Worm (Caenorhabditis elegans) whole organism, L2 larva: ENCODE data around the gene ZK84.5.

ENCODE experiments used
- C34F6.9 ChIP-seq: fragments of 150-350 bp; optimal IDR thresholded peaks from 2 replicates; lab custom pipeline; 2014; ENCODE audit warnings: missing biosample characterization, missing genetic modification characterization
- F13H6.1 ChIP-seq: sonication (generic microtip); optimal IDR thresholded peaks from 2 replicates; lab custom pipeline; 2016; ENCODE audit warnings: missing genetic modification characterization, missing compliant biosample characterization
- Y55F3AM.14 ChIP-seq: fragments of 200-800 bp; sonication (Bioruptor generic); optimal IDR thresholded peaks from 2 replicates; lab custom pipeline; 2018; ENCODE audit warnings: mild to moderate bottlenecking, missing genetic modification characterization, missing compliant biosample characterization
- aly-2 ChIP-seq: fragments of 150-350 bp; optimal IDR thresholded peaks from 2 replicates; lab custom pipeline; 2014; ENCODE audit warnings: missing biosample characterization, missing genetic modification characterization
- ama-1 ChIP-seq: fragments of 150-350 bp; optimal IDR thresholded peaks from 2 replicates; lab custom pipeline; 2018; ENCODE audit warnings: inconsistent platforms
- blmp-1 ChIP-seq: sonication (generic microtip); optimal IDR thresholded peaks from 2 replicates; lab custom pipeline; 2017; ENCODE audit warnings: missing genetic modification characterization, mild to moderate bottlenecking, missing compliant biosample characterization, antibody characterized with exemption, moderate library complexity; ENCODE audit not compliant: insufficient read depth
- ceh-16 ChIP-seq: fragments of 150-350 bp; optimal IDR thresholded peaks from 2 replicates; lab custom pipeline; 2014; ENCODE audit warnings: missing biosample characterization, missing genetic modification characterization
- ceh-82 ChIP-seq: fragments of 150-350 bp; optimal IDR thresholded peaks from 2 replicates; lab custom pipeline; 2014; ENCODE audit warnings: missing biosample characterization, missing genetic modification characterization
- crh-2 ChIP-seq: sonication (generic microtip); optimal IDR thresholded peaks from 2 replicates; lab custom pipeline; 2017; ENCODE audit warnings: missing biosample characterization, missing genetic modification characterization
- dmd-4 ChIP-seq: sonication (generic microtip); optimal IDR thresholded peaks from 2 replicates; lab custom pipeline; 2017; ENCODE audit warnings: missing biosample characterization, missing genetic modification characterization
- egl-27 ChIP-seq: sonication (generic microtip); optimal IDR thresholded peaks from 3 replicates; lab custom pipeline; 2017; ENCODE audit warnings: missing biosample characterization, missing genetic modification reagents, missing genetic modification characterization
- elt-1 ChIP-seq: fragments of 150-350 bp; optimal IDR thresholded peaks from 2 replicates; lab custom pipeline; 2014; ENCODE audit warnings: missing biosample characterization, missing genetic modification characterization
- elt-3 ChIP-seq: sonication (generic microtip); optimal IDR thresholded peaks from 2 replicates; lab custom pipeline; 2017; ENCODE audit warnings: missing biosample characterization, missing genetic modification characterization
- fos-1 ChIP-seq: fragments of 150-350 bp; optimal IDR thresholded peaks from 2 replicates; lab custom pipeline; 2014; ENCODE audit warnings: missing biosample characterization, missing genetic modification characterization
- gmeb-1 ChIP-seq: fragments of 150-350 bp; optimal IDR thresholded peaks from 2 replicates; lab custom pipeline; 2014; ENCODE audit warnings: missing biosample characterization, missing genetic modification characterization
- lin-11 ChIP-seq: fragments of 150-350 bp; sonication (generic microtip); optimal IDR thresholded peaks from 2 replicates; lab custom pipeline; 2014; ENCODE audit warnings: missing biosample characterization, missing genetic modification characterization, inconsistent platforms, mixed read lengths
- lin-13 ChIP-seq: fragments of 150-350 bp; optimal IDR thresholded peaks from 2 replicates; lab custom pipeline; 2014; ENCODE audit warnings: missing biosample characterization, missing genetic modification reagents, missing genetic modification characterization
- lin-39 ChIP-seq: fragments of 150-350 bp; optimal IDR thresholded peaks from 2 replicates; lab custom pipeline; 2014; ENCODE audit warnings: missing biosample characterization, missing genetic modification reagents, missing genetic modification characterization
- lsy-2 ChIP-seq, 2 experiments: fragments of 150-350 bp in 1 of 2; sonication (generic microtip) in 1 of 2; optimal IDR thresholded peaks; 2 replicates each; lab custom pipeline; 2014 to 2017; ENCODE audit warnings: missing biosample characterization in 2 of 2, missing genetic modification characterization in 2 of 2
- mab-5 ChIP-seq: fragments of 150-350 bp; optimal IDR thresholded peaks from 2 replicates; lab custom pipeline; 2014; ENCODE audit warnings: missing biosample characterization, missing genetic modification characterization
- mbf-1 ChIP-seq: sonication (generic microtip); optimal IDR thresholded peaks from 2 replicates; lab custom pipeline; 2017; ENCODE audit warnings: missing biosample characterization, missing genetic modification characterization
- mdl-1 ChIP-seq, 2 experiments: fragments of 150-350 bp in 1 of 2; sonication (generic microtip) in 1 of 2; optimal IDR thresholded peaks; 2 replicates each; lab custom pipeline; 2017; ENCODE audit warnings: missing biosample characterization in 2 of 2, missing genetic modification characterization in 2 of 2
- nhr-10 ChIP-seq: sonication (generic microtip); optimal IDR thresholded peaks from 2 replicates; lab custom pipeline; 2017; ENCODE audit warnings: missing biosample characterization, missing genetic modification characterization
- nhr-11 ChIP-seq: fragments of 150-350 bp; optimal IDR thresholded peaks from 2 replicates; lab custom pipeline; 2014; ENCODE audit warnings: missing biosample characterization, missing genetic modification characterization
- nhr-12 ChIP-seq: fragments of 150-350 bp; optimal IDR thresholded peaks from 2 replicates; lab custom pipeline; 2014; ENCODE audit warnings: missing biosample characterization, missing genetic modification characterization
- nhr-129 ChIP-seq: fragments of 150-350 bp; optimal IDR thresholded peaks from 2 replicates; lab custom pipeline; 2014; ENCODE audit warnings: missing biosample characterization, missing genetic modification characterization
- nhr-21 ChIP-seq: fragments of 150-350 bp; optimal IDR thresholded peaks from 2 replicates; lab custom pipeline; 2014; ENCODE audit warnings: missing biosample characterization, missing genetic modification characterization
- nhr-23 ChIP-seq: fragments of 150-350 bp; optimal IDR thresholded peaks from 2 replicates; lab custom pipeline; 2014; ENCODE audit warnings: missing biosample characterization, missing genetic modification reagents, missing genetic modification characterization
- nhr-237 ChIP-seq: fragments of 150-350 bp; optimal IDR thresholded peaks from 2 replicates; lab custom pipeline; 2014; ENCODE audit warnings: missing biosample characterization, missing genetic modification characterization
- nhr-25 ChIP-seq: fragments of 150-350 bp; sonication (generic microtip); optimal IDR thresholded peaks from 3 replicates; lab custom pipeline; 2014; ENCODE audit warnings: missing biosample characterization, missing genetic modification characterization
- nhr-6 ChIP-seq: fragments of 150-350 bp; optimal IDR thresholded peaks from 2 replicates; lab custom pipeline; 2014; ENCODE audit warnings: missing biosample characterization, missing genetic modification characterization
- nhr-77 ChIP-seq: fragments of 150-350 bp; optimal IDR thresholded peaks from 2 replicates; lab custom pipeline; 2014; ENCODE audit warnings: missing biosample characterization, missing genetic modification characterization
- peb-1 ChIP-seq: fragments of 150-350 bp; optimal IDR thresholded peaks from 2 replicates; lab custom pipeline; 2014; ENCODE audit warnings: missing biosample characterization, missing genetic modification characterization
- sem-4 ChIP-seq: fragments of 150-350 bp; optimal IDR thresholded peaks from 2 replicates; lab custom pipeline; 2014; ENCODE audit warnings: missing biosample characterization, missing genetic modification reagents, missing genetic modification characterization
- skn-1 ChIP-seq: sonication (generic microtip); optimal IDR thresholded peaks from 2 replicates; lab custom pipeline; 2017; ENCODE audit warnings: missing biosample characterization, missing genetic modification characterization
- sma-3 ChIP-seq: sonication (generic microtip); optimal IDR thresholded peaks from 2 replicates; lab custom pipeline; 2016; ENCODE audit warnings: missing genetic modification reagents, missing genetic modification characterization, missing compliant biosample characterization
- sma-9 ChIP-seq, 2 experiments: fragments of 150-350 bp in 1 of 2; sonication (generic microtip) in 1 of 2; optimal IDR thresholded peaks; 2 replicates each; lab custom pipeline; 2014 to 2016; ENCODE audit warnings: missing genetic modification characterization in 2 of 2, mild to moderate bottlenecking in 1 of 2, missing biosample characterization in 1 of 2, missing compliant biosample characterization in 1 of 2, missing genetic modification reagents in 1 of 2, moderate library complexity in 1 of 2
- snpc-4 ChIP-seq: fragments of 150-350 bp; optimal IDR thresholded peaks from 2 replicates; lab custom pipeline; 2014; ENCODE audit warnings: missing biosample characterization, missing genetic modification characterization
- unc-55 ChIP-seq: fragments of 150-350 bp; sonication (generic microtip); optimal IDR thresholded peaks from 3 replicates; lab custom pipeline; 2014; ENCODE audit warnings: missing biosample characterization, missing genetic modification reagents, missing genetic modification characterization
- unc-62 ChIP-seq: fragments of 150-350 bp; optimal IDR thresholded peaks from 2 replicates; lab custom pipeline; 2014; ENCODE audit warnings: missing biosample characterization, missing genetic modification reagents, missing genetic modification characterization
- zag-1 ChIP-seq: fragments of 150-350 bp; optimal IDR thresholded peaks from 2 replicates; lab custom pipeline; 2014; ENCODE audit warnings: missing biosample characterization, missing genetic modification characterization
- ztf-1 ChIP-seq: fragments of 200-800 bp; sonication (Bioruptor generic); conservative IDR thresholded peaks from 2 replicates; pipeline ENCODE4 v1.3.6; 2022; ENCODE audit warnings: missing genetic modification characterization, missing compliant biosample characterization
- ztf-11 ChIP-seq: sonication (generic microtip); optimal IDR thresholded peaks from 2 replicates; lab custom pipeline; 2017; ENCODE audit warnings: missing biosample characterization, missing genetic modification characterization
- ztf-4 ChIP-seq: fragments of 150-350 bp; optimal IDR thresholded peaks from 2 replicates; lab custom pipeline; 2014; ENCODE audit warnings: missing biosample characterization, missing genetic modification characterization

Gene ZK84.5

DNA sequence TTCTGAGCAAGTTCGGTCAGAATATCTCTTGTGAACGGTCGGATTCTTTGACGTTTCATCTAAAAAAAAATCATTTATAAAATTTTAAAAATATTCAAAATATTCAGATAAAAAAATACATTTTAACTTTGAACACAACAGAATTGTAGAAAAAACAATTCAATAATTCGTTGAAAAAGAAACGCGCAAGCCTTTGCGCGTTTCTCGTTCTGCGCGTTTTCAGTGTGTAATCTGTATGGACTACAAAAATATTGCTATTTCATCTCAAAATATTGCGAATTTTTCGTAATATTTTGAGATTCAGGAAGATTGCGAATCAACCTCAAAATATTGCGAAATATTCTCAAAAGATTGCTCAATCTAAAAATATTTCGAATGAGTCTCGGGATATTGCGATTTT, 39.6 kb upstream of the ZK84.5 start, which contains the start of gene R12C12.7:
R12C12.7 (minus strand) TSS at position 59 of the 400 bp plus-strand sequence.
- TF ChIP-seq unc-55 (GFP tag; lab: Kevin White, UChicago) (peak; percentile 19), sem-4 (tag; lab: Kevin White, UChicago) (no peak), elt-3 (tag; lab: Kevin White, UChicago) (no peak), snpc-4 (tag; lab: Kevin White, UChicago) (no peak), ceh-16 (tag; lab: Kevin White, UChicago) (no peak)

DNA sequence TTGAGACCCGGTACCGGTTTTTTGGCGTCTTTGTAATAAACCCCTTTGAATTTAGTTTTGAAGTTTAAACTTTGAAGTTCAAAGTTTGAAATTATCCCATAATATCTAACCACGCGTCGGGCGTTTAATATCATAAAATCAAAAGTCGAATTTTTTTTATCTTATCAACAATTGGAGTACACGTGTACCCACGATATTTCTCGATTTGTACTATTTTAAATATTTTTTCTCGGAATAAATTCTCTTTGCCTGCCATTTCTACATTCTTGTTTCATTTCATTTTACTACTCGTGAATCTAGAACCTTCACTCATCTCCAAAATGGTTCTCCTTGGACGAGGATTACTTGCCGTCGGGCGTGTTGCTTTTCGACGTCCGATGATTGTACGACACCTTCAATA, 33.8 kb upstream of the ZK84.5 start, which contains the start of gene gldc-1:
gldc-1 (plus strand) TSS at position 301 of the 400 bp plus-strand sequence.
- TF ChIP-seq sma-9 (GFP tag; optimal IDR thresholded peaks at IDR 0.05; lab: Kevin White, UChicago) (peak; percentile 51), sma-9 (tag; optimal IDR thresholded peaks at IDR 0.05; lab: Kevin White, UChicago) (no peak), fos-1 (tag; lab: Kevin White, UChicago) (peak; percentile 33), crh-2 (peak; percentile 11), nhr-237 (tag; lab: Kevin White, UChicago) (no peak)

DNA sequence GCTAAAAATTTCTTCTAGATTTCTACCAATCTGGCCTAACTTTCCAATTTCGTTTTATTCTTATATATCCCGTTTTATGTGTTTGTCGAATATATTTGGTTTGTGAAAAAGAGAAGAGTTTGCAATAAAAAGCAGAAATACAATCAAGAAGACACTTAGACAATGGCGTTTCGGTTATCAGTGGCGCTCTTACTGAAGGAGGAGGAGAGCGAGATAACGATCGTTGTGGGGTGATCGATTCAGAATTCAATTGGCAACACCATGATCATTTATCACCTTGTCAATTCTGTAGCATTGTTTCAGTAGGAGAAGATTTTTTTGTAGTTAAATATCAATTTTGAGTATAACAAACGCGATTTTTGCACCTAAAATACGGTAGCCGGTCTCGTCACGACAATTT, 33.2 kb upstream of the ZK84.5 start:
- TF ChIP-seq lsy-2 (tag; optimal IDR thresholded peaks at IDR 0.05; lab: Kevin White, UChicago) (no peak), sma-9 (GFP tag; optimal IDR thresholded peaks at IDR 0.05; lab: Kevin White, UChicago) (peak; percentile 59), sma-9 (tag; optimal IDR thresholded peaks at IDR 0.05; lab: Kevin White, UChicago) (no peak), fos-1 (tag; lab: Kevin White, UChicago) (peak; percentile 57), sma-3 (GFP tag; lab: Kevin White, UChicago) (peak; percentile 3), F13H6.1 (tag; lab: Kevin White, UChicago) (no peak), gmeb-1 (tag; lab: Kevin White, UChicago) (peak; percentile 3), crh-2 (peak; percentile 54)

DNA sequence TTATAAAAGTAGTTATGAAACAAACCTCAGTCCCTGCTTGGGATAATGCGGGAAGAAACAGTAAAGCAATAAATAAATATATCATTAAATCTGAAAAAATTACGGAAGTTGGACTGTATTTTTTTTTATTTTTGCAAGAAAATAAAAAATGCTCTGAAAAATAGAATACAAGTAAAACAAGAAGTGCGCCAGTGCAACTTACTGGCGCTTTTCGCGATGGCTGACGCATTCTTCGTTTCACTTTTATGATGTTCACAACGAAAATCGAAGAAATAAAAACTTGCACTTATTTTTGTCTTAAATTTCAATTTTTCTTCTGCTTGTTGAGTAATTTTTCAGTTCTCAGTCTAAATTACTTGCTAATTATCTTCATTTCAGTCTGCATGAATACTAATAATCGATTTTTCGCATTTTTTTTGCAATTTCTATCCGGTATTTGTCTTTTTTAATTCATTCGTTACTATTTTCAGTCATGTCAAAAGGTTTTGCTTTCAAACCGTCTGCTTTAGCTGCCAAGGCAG, 31.4 kb upstream of the ZK84.5 start, which contains the start of the genes R12C12.6 and ran-5:
R12C12.6 (minus strand) TSS at position 229 of the 521 bp plus-strand sequence.
ran-5 (plus strand) TSS at position 471 of the 521 bp plus-strand sequence.
- no peak for TF ChIP-seq aly-2
- peak; percentile 5 for TF ChIP-seq unc-62 (GFP tag; lab: Kevin White, UChicago)
- TF ChIP-seq peb-1 (tag; lab: Kevin White, UChicago): no peak
- no peak for TF ChIP-seq nhr-77 (tag; lab: Kevin White, UChicago)
- peak; percentile 93 for TF ChIP-seq sma-9 (GFP tag; optimal IDR thresholded peaks at IDR 0.05; lab: Kevin White, UChicago)
- TF ChIP-seq sma-9 (tag; optimal IDR thresholded peaks at IDR 0.05; lab: Kevin White, UChicago): no peak
- peak; percentile 60 for TF ChIP-seq ztf-4
- peak; percentile 71 for TF ChIP-seq egl-27
- TF ChIP-seq nhr-21: peak; percentile 74
- no peak for TF ChIP-seq Y55F3AM.14 (GFP tag; lab: Kevin White, UChicago)
- peak; percentile 53 for TF ChIP-seq snpc-4 (tag; lab: Kevin White, UChicago)
- no peak for TF ChIP-seq lin-39
- TF ChIP-seq elt-3 (tag; lab: Kevin White, UChicago): no peak
- TF ChIP-seq nhr-12 (tag; lab: Kevin White, UChicago): no peak
- no peak for TF ChIP-seq nhr-237 (tag; lab: Kevin White, UChicago)
- no peak for TF ChIP-seq elt-1 (tag; lab: Kevin White, UChicago)
- TF ChIP-seq zag-1: no peak
- no peak for TF ChIP-seq dmd-4 (tag; lab: Kevin White, UChicago)
- TF ChIP-seq nhr-23 (tag; lab: Kevin White, UChicago): no peak
- no peak for TF ChIP-seq ztf-11 (tag; lab: Kevin White, UChicago)
- peak; percentile 64 for TF ChIP-seq ama-1 (lab: Kevin White, UChicago)
- TF ChIP-seq crh-2: peak; percentile 84
- TF ChIP-seq sma-3 (GFP tag; lab: Kevin White, UChicago): peak; percentile 76
- peak; percentile 22 for TF ChIP-seq lin-11 (tag; lab: Kevin White, UChicago)
- TF ChIP-seq mab-5 (tag; lab: Kevin White, UChicago): peak; percentile 83
- TF ChIP-seq lsy-2 (tag; optimal IDR thresholded peaks at IDR 0.05; lab: Kevin White, UChicago): peak; percentile 87 to 93
- peak; percentile 76 for TF ChIP-seq nhr-6 (tag; lab: Kevin White, UChicago)
- peak; percentile 75 for TF ChIP-seq lin-13 (GFP tag; lab: Kevin White, UChicago)
- peak; percentile 27 for TF ChIP-seq blmp-1 (tag; lab: Kevin White, UChicago)
- TF ChIP-seq skn-1 (tag; lab: Kevin White, UChicago): no peak
- peak; percentile 71 for TF ChIP-seq fos-1 (tag; lab: Kevin White, UChicago)
- no peak for TF ChIP-seq ceh-82 (tag; lab: Kevin White, UChicago)
- TF ChIP-seq mdl-1 (tag; optimal IDR thresholded peaks at IDR 0.05; lab: Kevin White, UChicago): peak in 1 of 2 experiments; percentile 32
- peak; percentile 83 for TF ChIP-seq F13H6.1 (tag; lab: Kevin White, UChicago)
- peak; percentile 89 for TF ChIP-seq gmeb-1 (tag; lab: Kevin White, UChicago)
- TF ChIP-seq nhr-25: peak; percentile 85
- TF ChIP-seq unc-55 (GFP tag; lab: Kevin White, UChicago): peak; percentile 89
- no peak for TF ChIP-seq ztf-1 (GFP tag; lab: Robert Waterston, UW)
- TF ChIP-seq C34F6.9 (tag; lab: Kevin White, UChicago): peak; percentile 91
- no peak for TF ChIP-seq nhr-11
- TF ChIP-seq mbf-1 (tag; lab: Kevin White, UChicago): no peak
- TF ChIP-seq nhr-10 (tag; lab: Kevin White, UChicago): peak; percentile 50
- peak; percentile 67 for TF ChIP-seq nhr-129
